Fruit fly (Drosophila melanogaster) whole organism, wandering third instar larva: ENCODE data around the gene CG43448.

Experiments used
- Abd-B ChIP-seq: fragments of >200 bp; optimal IDR thresholded peaks from 2 replicates; lab custom pipeline; 2017; ENCODE audit warnings: missing biosample characterization, missing genetic modification characterization
- CG32264 ChIP-seq: fragments of 200-800 bp; sonication (Bioruptor generic); optimal IDR thresholded peaks from 2 replicates; lab custom pipeline; 2016; ENCODE audit warnings: missing biosample characterization, missing genetic modification characterization
- CG9705 ChIP-seq: fragments of 200-800 bp; sonication (Bioruptor generic); optimal IDR thresholded peaks from 2 replicates; lab custom pipeline; 2018; ENCODE audit warnings: missing biosample characterization, mild to moderate bottlenecking, missing genetic modification characterization
- CrebA ChIP-seq: fragments of 200-800 bp; sonication (Bioruptor generic); optimal IDR thresholded peaks from 2 replicates; lab custom pipeline; 2016; ENCODE audit warnings: missing biosample characterization, mild to moderate bottlenecking, missing genetic modification characterization, borderline replicate concordance
- Dfd ChIP-seq: fragments of >200 bp; optimal IDR thresholded peaks from 2 replicates; lab custom pipeline; 2017; ENCODE audit warnings: missing biosample characterization, missing genetic modification characterization
- Dif ChIP-seq: fragments of 200-275, 200-300 bp; sonication (Bioruptor generic); optimal IDR thresholded peaks from 2 replicates; lab custom pipeline; 2018; ENCODE audit warnings: missing biosample characterization, missing genetic modification characterization; ENCODE audit not compliant: partially characterized antibody
- GATAd ChIP-seq: sonication (Bioruptor generic); optimal IDR thresholded peaks from 2 replicates; lab custom pipeline; 2016; ENCODE audit warnings: missing biosample characterization, missing genetic modification characterization
- HLH106 ChIP-seq: fragments of 200-800 bp; optimal IDR thresholded peaks from 3 replicates; lab custom pipeline; 2019; ENCODE audit warnings: missing biosample characterization, mild to moderate bottlenecking, missing genetic modification characterization, moderate library complexity
- Hnf4 ChIP-seq: fragments of 200-800 bp; sonication (Bioruptor generic); optimal IDR thresholded peaks from 2 replicates; lab custom pipeline; 2016; ENCODE audit warnings: missing biosample characterization, mild to moderate bottlenecking, missing genetic modification characterization
- Hr78 ChIP-seq: fragments of >200 bp; optimal IDR thresholded peaks from 2 replicates; lab custom pipeline; 2017; ENCODE audit warnings: missing biosample characterization, missing genetic modification characterization
- Hr83 ChIP-seq: fragments of 200-300 bp; sonication (Bioruptor generic); optimal IDR thresholded peaks from 2 replicates; lab custom pipeline; 2016; ENCODE audit warnings: missing biosample characterization, mild to moderate bottlenecking, missing genetic modification characterization, moderate library complexity; ENCODE audit not compliant: poor library complexity, severe bottlenecking
- Jra ChIP-seq: sonication (Bioruptor generic); optimal IDR thresholded peaks from 2 replicates; lab custom pipeline; 2016; ENCODE audit warnings: missing biosample characterization, missing genetic modification characterization
- Mio ChIP-seq: sonication (Bioruptor generic); optimal IDR thresholded peaks from 2 replicates; lab custom pipeline; 2016; ENCODE audit warnings: missing biosample characterization, missing genetic modification characterization
- Myc ChIP-seq: fragments of >200 bp; optimal IDR thresholded peaks from 2 replicates; lab custom pipeline; 2017
- N ChIP-seq: fragments of >200 bp; optimal IDR thresholded peaks from 2 replicates; lab custom pipeline; 2018; ENCODE audit warnings: missing biosample characterization, missing external identifiers, missing genetic modification characterization
- OdsH ChIP-seq: fragments of 200-800 bp; sonication (Bioruptor generic); optimal IDR thresholded peaks from 2 replicates; lab custom pipeline; 2016; ENCODE audit warnings: missing biosample characterization, mild to moderate bottlenecking, missing genetic modification characterization
- Rel ChIP-seq, 2 experiments: fragments of 200-800 bp; sonication (Bioruptor generic) in 1 of 2; optimal IDR thresholded peaks; 2 replicates in 1 of 2; 3 replicates in 1 of 2; lab custom pipeline; 2016 to 2019; ENCODE audit warnings: mild to moderate bottlenecking in 2 of 2, missing biosample characterization in 2 of 2, missing genetic modification characterization in 2 of 2, moderate library complexity in 1 of 2
- Sp1 ChIP-seq: fragments of 200-800 bp; sonication (Bioruptor generic); optimal IDR thresholded peaks from 3 replicates; lab custom pipeline; 2019; ENCODE audit warnings: missing biosample characterization, mild to moderate bottlenecking, missing genetic modification characterization, moderate library complexity
- Vsx2 ChIP-seq: fragments of 200-300, 225-300 bp; sonication (Bioruptor generic); optimal IDR thresholded peaks from 2 replicates; lab custom pipeline; 2018; ENCODE audit warnings: missing biosample characterization, missing genetic modification characterization; ENCODE audit not compliant: partially characterized antibody
- br ChIP-seq: fragments of 200-800 bp; sonication (Bioruptor generic); optimal IDR thresholded peaks from 2 replicates; lab custom pipeline; 2016; ENCODE audit warnings: missing biosample characterization, missing genetic modification characterization
- brk ChIP-seq: fragments of 200-800 bp; sonication (Bioruptor generic); optimal IDR thresholded peaks from 2 replicates; lab custom pipeline; 2016; ENCODE audit warnings: missing biosample characterization, mild to moderate bottlenecking, missing genetic modification characterization
- dl ChIP-seq, 2 experiments: fragments of 175-275, 200-275 bp in 1 of 2; fragments of 200-275 bp in 1 of 2; sonication (Bioruptor generic); optimal IDR thresholded peaks; lab custom pipeline; 2018; ENCODE audit warnings: mild to moderate bottlenecking in 2 of 2, missing biosample characterization in 2 of 2, missing genetic modification characterization in 2 of 2, moderate library complexity in 2 of 2; ENCODE audit not compliant: partially characterized antibody in 2 of 2, insufficient read depth in 1 of 2
- dmrt93B ChIP-seq: fragments of 200-800 bp; sonication (Bioruptor generic); optimal IDR thresholded peaks from 2 replicates; lab custom pipeline; 2018; ENCODE audit warnings: missing biosample characterization, mild to moderate bottlenecking, missing genetic modification characterization
- dsf ChIP-seq: sonication (Bioruptor generic); optimal IDR thresholded peaks from 2 replicates; lab custom pipeline; 2016; ENCODE audit warnings: missing biosample characterization, missing genetic modification characterization, borderline replicate concordance
- ey ChIP-seq: fragments of 200-800 bp; sonication (Bioruptor generic); optimal IDR thresholded peaks from 2 replicates; lab custom pipeline; 2016; ENCODE audit warnings: missing biosample characterization, missing genetic modification characterization
- foxo ChIP-seq, 2 experiments: fragments of 200-800 bp; sonication (Bioruptor generic); optimal IDR thresholded peaks; 2 replicates in 1 of 2; 3 replicates in 1 of 2; lab custom pipeline; 2016 to 2017; ENCODE audit warnings: missing biosample characterization in 2 of 2, missing genetic modification characterization in 2 of 2
- fru ChIP-seq: fragments of 200-800 bp; sonication (Bioruptor generic); optimal IDR thresholded peaks from 3 replicates; lab custom pipeline; 2016; ENCODE audit warnings: missing biosample characterization, mild to moderate bottlenecking, missing genetic modification characterization
- h ChIP-seq: fragments of 200-800 bp; sonication (Bioruptor generic); optimal IDR thresholded peaks from 3 replicates; lab custom pipeline; 2016; ENCODE audit warnings: missing biosample characterization, mild to moderate bottlenecking, missing genetic modification characterization
- jim ChIP-seq: fragments of 175-275, 200-325 bp; sonication (Bioruptor generic); optimal IDR thresholded peaks from 2 replicates; lab custom pipeline; 2016; ENCODE audit warnings: missing biosample characterization, mild to moderate bottlenecking, missing genetic modification characterization
- lola ChIP-seq: fragments of >200 bp; optimal IDR thresholded peaks from 2 replicates; lab custom pipeline; 2017; ENCODE audit warnings: missing biosample characterization, missing genetic modification characterization
- pan ChIP-seq: fragments of >200 bp; optimal IDR thresholded peaks from 2 replicates; lab custom pipeline; 2017
- psq ChIP-seq: fragments of 200-800 bp; sonication (Bioruptor generic); optimal IDR thresholded peaks from 3 replicates; lab custom pipeline; 2017; ENCODE audit warnings: missing biosample characterization, mild to moderate bottlenecking, missing genetic modification characterization, moderate library complexity
- rgr ChIP-seq: fragments of 200-800 bp; sonication (Bioruptor generic); optimal IDR thresholded peaks from 3 replicates; lab custom pipeline; 2016; ENCODE audit warnings: missing biosample characterization, mild to moderate bottlenecking, missing genetic modification characterization
- sage ChIP-seq: fragments of 200-800 bp; sonication (Bioruptor generic); optimal IDR thresholded peaks from 2 replicates; lab custom pipeline; 2016; ENCODE audit warnings: missing biosample characterization, mild to moderate bottlenecking, missing genetic modification characterization
- sv ChIP-seq: fragments of 200-800 bp; sonication (Bioruptor generic); optimal IDR thresholded peaks from 3 replicates; lab custom pipeline; 2016; ENCODE audit warnings: missing biosample characterization, missing genetic modification characterization
- tai ChIP-seq: sonication (Bioruptor generic); optimal IDR thresholded peaks from 2 replicates; lab custom pipeline; 2016; ENCODE audit warnings: missing biosample characterization, missing genetic modification characterization
- usp ChIP-seq: fragments of >200 bp; optimal IDR thresholded peaks from 2 replicates; lab custom pipeline; 2017; ENCODE audit warnings: missing biosample characterization, missing genetic modification characterization
- woc ChIP-seq: sonication (Bioruptor generic); optimal IDR thresholded peaks from 2 replicates; lab custom pipeline; 2016; ENCODE audit warnings: missing biosample characterization, mild to moderate bottlenecking, missing genetic modification characterization

The CG43448 gene

DNA sequence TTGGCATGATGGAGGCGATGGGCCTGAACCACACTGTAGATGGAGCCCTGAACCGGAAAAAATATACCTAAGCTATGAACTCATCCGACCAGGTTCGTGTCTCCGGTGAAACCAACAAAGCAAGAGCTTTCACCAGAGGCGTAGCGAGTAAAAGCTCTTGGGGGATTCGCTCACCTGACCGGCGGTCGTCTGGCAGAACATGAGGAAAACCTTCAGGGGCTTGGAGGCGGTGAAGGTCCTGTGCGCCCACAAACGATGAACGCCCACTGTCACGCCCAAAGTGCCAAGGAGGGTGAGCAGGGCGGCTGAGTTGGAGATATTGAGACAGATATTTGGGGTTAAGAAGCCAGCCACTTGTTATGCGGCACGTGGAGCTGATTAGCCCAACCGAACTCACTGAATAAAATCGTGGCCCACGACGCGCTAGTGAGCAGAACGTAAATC, 41.9 kb downstream of the CG43448 start:
- TF ChIP-seq Hnf4 (GFP tag; lab: Kevin White, UChicago) (no peak), ey (peak; percentile 26), pan (lab: Kevin White, UChicago) (no peak), woc (no peak), sage (GFP tag; lab: Kevin White, UChicago) (no peak), tai (GFP tag; lab: Kevin White, UChicago) (no peak), dsf (no peak), jim (no peak), Rel (GFP tag; optimal IDR thresholded peaks at IDR 0.05; lab: Kevin White, UChicago) (no peak), Rel (tag; optimal IDR thresholded peaks at IDR 0.05; lab: Kevin White, UChicago) (no peak), OdsH (GFP tag; lab: Kevin White, UChicago) (peak; percentile 14), Hr83 (GFP tag; lab: Kevin White, UChicago) (no peak), brk (GFP tag; lab: Kevin White, UChicago) (no peak), HLH106 (peak; percentile 50), dl (GFP tag; optimal IDR thresholded peaks at IDR 0.05; lab: Kevin White, UChicago; ENCODE audit: insufficient read depth in 1 of 2, partially characterized antibody in 2 of 2) (no peak), N (GFP tag; lab: Kevin White, UChicago) (no peak), Jra (GFP tag; lab: Kevin White, UChicago) (no peak), Dif (no peak), Vsx2 (no peak), CG32264 (no peak), h (GFP tag; lab: Kevin White, UChicago) (peak; percentile 51), psq (GFP tag; lab: Kevin White, UChicago) (no peak), Abd-B (GFP tag; lab: Kevin White, UChicago) (no peak), sv (GFP tag; lab: Kevin White, UChicago) (no peak), Sp1 (GFP tag; lab: Kevin White, UChicago) (peak; percentile 16), CrebA (GFP tag; lab: Kevin White, UChicago) (no peak), Myc (peak; percentile 55), foxo (GFP tag; optimal IDR thresholded peaks at IDR 0.05; lab: Kevin White, UChicago) (peak in 1 of 2 experiments; percentile 61), br (GFP tag; lab: Kevin White, UChicago) (peak; percentile 9), Hr78 (GFP tag; lab: Kevin White, UChicago) (no peak), dmrt93B (GFP tag; lab: Kevin White, UChicago) (no peak), CG9705 (GFP tag; lab: Kevin White, UChicago) (no peak), lola (GFP tag; lab: Kevin White, UChicago) (no peak), rgr (GFP tag; lab: Kevin White, UChicago) (peak; percentile 8), GATAd (GFP tag; lab: Kevin White, UChicago) (no peak), Mio (GFP tag; lab: Kevin White, UChicago) (no peak), Dfd (no peak), usp (no peak), fru (GFP tag; lab: Kevin White, UChicago) (no peak)
- TF ChIP-seq, all 38 proteins: peak for 9

DNA sequence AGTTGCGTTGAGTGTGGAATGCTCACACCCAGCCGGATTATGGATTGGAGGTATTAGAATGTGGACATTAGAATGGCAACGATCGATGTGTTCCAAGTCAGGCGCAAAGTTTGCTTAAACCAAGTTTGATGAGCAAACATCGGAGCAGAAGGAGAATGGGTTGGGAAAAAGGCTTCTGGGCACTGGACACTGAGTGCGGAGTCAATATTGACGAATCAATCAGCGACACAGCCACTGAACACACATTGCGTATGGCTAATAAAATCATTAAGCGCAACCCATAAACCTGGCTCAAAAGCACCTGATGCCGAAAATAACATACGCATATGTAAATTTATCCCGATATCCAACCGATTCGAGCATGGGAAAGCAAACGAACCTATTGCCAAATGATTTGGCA, 43.7 kb downstream of the CG43448 start:
- TF ChIP-seq Abd-B (GFP tag; lab: Kevin White, UChicago) (no peak), foxo (GFP tag; optimal IDR thresholded peaks at IDR 0.05; lab: Kevin White, UChicago) (no peak), CG32264 (no peak), Hnf4 (GFP tag; lab: Kevin White, UChicago) (no peak), pan (lab: Kevin White, UChicago) (no peak), woc (no peak), Dif (no peak), psq (GFP tag; lab: Kevin White, UChicago) (no peak), dl (GFP tag; optimal IDR thresholded peaks at IDR 0.05; lab: Kevin White, UChicago; ENCODE audit: insufficient read depth in 1 of 2, partially characterized antibody in 2 of 2) (no peak), Hr83 (GFP tag; lab: Kevin White, UChicago) (no peak), rgr (GFP tag; lab: Kevin White, UChicago) (no peak), br (GFP tag; lab: Kevin White, UChicago) (no peak), Mio (GFP tag; lab: Kevin White, UChicago) (no peak), sage (GFP tag; lab: Kevin White, UChicago) (no peak), tai (GFP tag; lab: Kevin White, UChicago) (no peak)
